Fruit fly (Drosophila melanogaster): ENCODE measurements around the gene Ddr.

The Ddr gene

DNA sequence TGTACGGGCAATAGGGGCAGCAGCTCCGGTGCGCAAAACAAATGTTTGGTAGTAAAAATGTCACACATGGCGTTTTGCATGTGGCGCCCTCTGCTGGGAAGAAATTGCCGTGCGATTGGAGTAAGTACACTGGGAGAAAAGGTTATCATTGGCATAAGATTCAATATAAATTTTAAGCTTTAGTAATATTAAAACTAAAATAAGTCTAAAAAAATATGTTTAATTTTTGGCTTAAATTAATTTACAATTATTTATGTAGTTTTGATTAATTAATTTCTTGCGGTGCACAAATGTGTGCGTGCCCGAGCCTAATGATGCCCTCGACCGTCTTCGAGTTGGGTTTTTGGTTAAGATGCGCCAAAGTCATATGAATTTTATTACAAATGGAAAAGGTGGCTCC lies 27.4 kb downstream of the Ddr start (continued):
- no peak for TF ChIP-seq Trl (optimal IDR thresholded peaks at IDR 0.05)
- peak; percentile 31 for TF ChIP-seq Trl (GFP tag; optimal IDR thresholded peaks at IDR 0.05)
- TF ChIP-seq ro (GFP tag; IDR thresholded peaks at IDR 0.05): peak; percentile 48; the same call in 1 of the 2 replicates
- TF ChIP-seq CG11560 (tag; IDR thresholded peaks at IDR 0.05): peak; percentile 59; the same call in 2 of the 3 replicates
- TF ChIP-seq CG11456 (GFP tag; IDR thresholded peaks at IDR 0.05): peak; percentile 69; the same call in 2 of the 3 replicates
- no peak for TF ChIP-seq CrebB (tag; optimal IDR thresholded peaks at IDR 0.05)
- TF ChIP-seq Hr78 (GFP tag; optimal IDR thresholded peaks at IDR 0.05): no peak
- no peak for TF ChIP-seq CG6654 (GFP tag; optimal IDR thresholded peaks at IDR 0.05)
- no peak for TF ChIP-seq tll (GFP tag; optimal IDR thresholded peaks at IDR 0.05)
- TF ChIP-seq CG4404 (GFP tag; IDR thresholded peaks at IDR 0.05): peak; percentile 58; the same call in 1 of the 2 replicates
- TF ChIP-seq Mad (GFP tag; optimal IDR thresholded peaks at IDR 0.05): peak; percentile 4
- no peak for TF ChIP-seq gce (GFP tag; IDR thresholded peaks at IDR 0.05)
- peak; percentile 30 to 53 for TF ChIP-seq Pdp1 (GFP tag; optimal IDR thresholded peaks at IDR 0.05)
- TF ChIP-seq bigmax (GFP tag; optimal IDR thresholded peaks at IDR 0.05): no peak
- TF ChIP-seq CG1603 (tag; optimal IDR thresholded peaks at IDR 0.05): peak; percentile 48
- no peak for TF ChIP-seq NK7.1 (GFP tag; optimal IDR thresholded peaks at IDR 0.05)
- TF ChIP-seq cato (GFP tag; optimal IDR thresholded peaks at IDR 0.05; ENCODE audit: borderline replicate concordance): no peak
- peak; percentile 3 for TF ChIP-seq vfl (GFP tag; optimal IDR thresholded peaks at IDR 0.05)
- no peak for TF ChIP-seq jumu (GFP tag; optimal IDR thresholded peaks at IDR 0.05)
- TF ChIP-seq CG15601 (tag; optimal IDR thresholded peaks at IDR 0.05): peak; percentile 37
- peak; percentile 56; the same call in 1 of the 2 replicates for TF ChIP-seq CG3847 (GFP tag; IDR thresholded peaks at IDR 0.05)
- TF ChIP-seq CG12391 (tag; optimal IDR thresholded peaks at IDR 0.05): peak; percentile 67
- peak; percentile 39; the same call in 1 of the 2 replicates for TF ChIP-seq CG6272 (GFP tag; IDR thresholded peaks at IDR 0.05)
- TF ChIP-seq HLH54F (GFP tag; optimal IDR thresholded peaks at IDR 0.05): peak; percentile 2
- TF ChIP-seq CG10321 (GFP tag; IDR thresholded peaks at IDR 0.05): no peak
- no peak for TF ChIP-seq Dfd (GFP tag; optimal IDR thresholded peaks at IDR 0.05)
- TF ChIP-seq tio (GFP tag; optimal IDR thresholded peaks at IDR 0.05): peak; percentile 54
- TF ChIP-seq Dip2 (GFP tag; IDR thresholded peaks at IDR 0.05): no peak
- TF ChIP-seq az2 (GFP tag; optimal IDR thresholded peaks at IDR 0.05): peak; percentile 61
- no peak for TF ChIP-seq CG17612 (GFP tag; IDR thresholded peaks at IDR 0.05)
- no peak for TF ChIP-seq ERR (GFP tag; optimal IDR thresholded peaks at IDR 0.05)
- no peak for TF ChIP-seq zen2 (GFP tag; IDR thresholded peaks at IDR 0.05; ENCODE audit: partially characterized antibody)
- TF ChIP-seq B-H1 (GFP tag; IDR thresholded peaks at IDR 0.05): peak; percentile 41; the same call in 2 of the 3 replicates
- no peak for TF ChIP-seq grn (GFP tag; optimal IDR thresholded peaks at IDR 0.05)
- peak; percentile 63 for TF ChIP-seq HHEX (GFP tag; optimal IDR thresholded peaks at IDR 0.05)
- peak; percentile 70 for TF ChIP-seq Ada2b (GFP tag; IDR thresholded peaks at IDR 0.05)
- peak; percentile 60 for TF ChIP-seq Hr3 (GFP tag; optimal IDR thresholded peaks at IDR 0.05)
- no peak for TF ChIP-seq nerfin-2 (GFP tag; IDR thresholded peaks at IDR 0.05; ENCODE audit: partially characterized antibody)
- TF ChIP-seq CG17568 (GFP tag; optimal IDR thresholded peaks at IDR 0.05): no peak
- TF ChIP-seq CG9437 (GFP tag; optimal IDR thresholded peaks at IDR 0.05): peak; percentile 53
- peak; percentile 70 for TF ChIP-seq CG32772 (GFP tag; IDR thresholded peaks at IDR 0.05)
- peak; percentile 42; the same call in 1 of the 2 replicates for TF ChIP-seq peb (GFP tag; IDR thresholded peaks at IDR 0.05)
- TF ChIP-seq CG9609 (GFP tag; optimal IDR thresholded peaks at IDR 0.05): no peak
- peak; percentile 36 for TF ChIP-seq CG15514 (GFP tag; optimal IDR thresholded peaks at IDR 0.05)
- TF ChIP-seq ATbp (GFP tag; optimal IDR thresholded peaks at IDR 0.05): peak; percentile 58
- TF ChIP-seq CG33557 (GFP tag; optimal IDR thresholded peaks at IDR 0.05): peak; percentile 4
- peak; percentile 26 for TF ChIP-seq oc (tag; optimal IDR thresholded peaks at IDR 0.05)
- TF ChIP-seq CG4820 (GFP tag; optimal IDR thresholded peaks at IDR 0.05): peak; percentile 70
- peak; percentile 87 for TF ChIP-seq vvl (GFP tag; IDR thresholded peaks at IDR 0.05)
- TF ChIP-seq eyg (GFP tag; optimal IDR thresholded peaks at IDR 0.05): no peak
- peak; percentile 59; the same call in 1 of the 2 replicates for TF ChIP-seq sim (GFP tag; IDR thresholded peaks at IDR 0.05)

Data from whole organism, embryonic.